Worm (Caenorhabditis elegans): ENCODE measurements around the gene Y39A1A.9.

Y39A1A.9 gene

DNA sequence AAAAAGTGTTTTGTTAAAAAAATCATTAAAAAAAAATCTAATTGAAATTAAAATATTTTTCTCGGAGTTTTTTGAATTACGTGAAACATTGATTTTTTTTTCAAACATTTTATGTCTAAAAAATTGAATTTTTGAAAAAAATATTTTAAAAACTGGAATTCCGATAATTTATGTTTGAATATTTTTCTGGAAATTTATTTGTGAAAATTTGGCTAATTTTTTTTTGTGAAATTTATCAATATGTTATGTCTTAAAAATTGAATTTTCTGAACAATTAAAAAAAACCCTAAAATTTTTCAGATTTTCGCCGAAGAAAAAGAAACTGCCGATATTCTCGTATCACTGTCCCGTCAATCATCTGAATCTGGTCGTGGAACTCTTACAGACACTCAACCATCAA lies 21.0 kb downstream of the Y39A1A.9 start, which contains the start of gene Y39A1A.24:
Gene Y39A1A.24, plus strand, starts transcription at position 301 of the 400 bp plus-strand sequence.
- TF ChIP-seq dao-5 (tag; optimal IDR thresholded peaks at IDR 0.05) (no peak), him-1 (tag; optimal IDR thresholded peaks at IDR 0.05) (no peak), W03F9.2 (tag; optimal IDR thresholded peaks at IDR 0.05) (no peak)

DNA sequence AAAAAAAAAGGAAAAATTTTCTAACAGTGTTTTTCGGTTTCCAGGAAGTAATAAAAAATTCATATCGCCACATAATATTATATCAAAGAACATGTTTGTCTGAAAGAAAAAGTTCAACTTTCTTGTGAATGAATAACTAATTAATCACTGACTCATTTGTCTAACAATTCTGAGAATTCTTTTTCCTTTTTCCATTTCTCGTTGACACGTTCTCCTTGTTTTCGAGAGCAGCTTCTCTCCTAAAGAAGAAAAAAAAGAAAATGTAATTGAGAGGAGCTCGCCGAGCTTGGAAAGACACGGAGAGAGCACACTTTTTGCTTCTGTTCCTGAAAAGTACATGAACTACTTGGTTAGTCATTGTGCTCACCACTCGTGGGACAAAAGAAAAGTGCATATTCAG lies 25.1 kb downstream of the Y39A1A.9 start:
- TF ChIP-seq W03F9.2 (tag; optimal IDR thresholded peaks at IDR 0.05) (no peak), dao-5 (tag; optimal IDR thresholded peaks at IDR 0.05) (no peak), him-1 (tag; optimal IDR thresholded peaks at IDR 0.05) (no peak)

DNA sequence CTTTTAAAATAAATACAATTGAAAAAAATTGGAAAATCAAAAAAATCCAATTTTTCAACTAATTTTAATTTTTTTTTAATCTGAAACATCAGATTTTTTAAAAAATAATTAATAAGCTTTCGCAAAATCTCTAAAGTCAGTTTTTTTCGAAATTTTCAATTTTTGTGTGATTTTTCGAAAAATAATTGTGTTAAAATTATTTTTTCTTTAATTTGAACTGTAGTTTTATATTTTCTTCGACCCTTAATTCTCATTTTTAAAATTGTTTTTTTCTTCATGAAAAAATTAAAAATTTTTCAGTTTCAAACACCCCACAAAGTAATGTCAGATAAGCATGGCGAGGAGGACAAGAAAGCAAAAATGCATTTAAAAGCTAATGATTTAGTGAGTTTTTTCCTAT lies 28.3 kb downstream of the Y39A1A.9 start, which contains the start of gene rabx-5:
Gene rabx-5, plus strand, starts transcription at position 301 of the 400 bp plus-strand sequence.
- TF ChIP-seq dao-5 (tag; optimal IDR thresholded peaks at IDR 0.05) (no peak), him-1 (tag; optimal IDR thresholded peaks at IDR 0.05) (no peak), W03F9.2 (tag; optimal IDR thresholded peaks at IDR 0.05) (no peak)

DNA sequence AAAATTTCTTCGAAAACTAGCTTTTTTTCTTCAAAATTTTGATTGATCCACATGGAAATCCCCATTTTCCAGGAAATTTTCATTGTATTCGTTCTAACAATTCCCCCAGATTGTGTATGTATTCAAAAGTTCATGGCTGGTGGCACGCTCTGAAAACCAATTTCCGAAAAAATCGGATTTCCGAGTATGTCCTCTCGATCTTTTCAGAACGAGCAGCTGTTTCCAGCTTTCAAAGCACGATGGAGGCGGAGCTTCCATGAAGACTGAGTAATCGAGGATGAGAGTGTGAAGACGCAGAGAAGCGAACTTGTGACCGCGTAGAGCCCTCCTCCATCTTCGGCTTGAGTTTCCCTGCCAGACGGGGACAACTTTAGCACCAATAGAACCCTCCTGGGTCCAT lies 29.0 kb downstream of the Y39A1A.9 start:
- TF ChIP-seq dao-5 (tag; optimal IDR thresholded peaks at IDR 0.05) (no peak), him-1 (tag; optimal IDR thresholded peaks at IDR 0.05) (no peak), W03F9.2 (tag; optimal IDR thresholded peaks at IDR 0.05) (no peak)

DNA sequence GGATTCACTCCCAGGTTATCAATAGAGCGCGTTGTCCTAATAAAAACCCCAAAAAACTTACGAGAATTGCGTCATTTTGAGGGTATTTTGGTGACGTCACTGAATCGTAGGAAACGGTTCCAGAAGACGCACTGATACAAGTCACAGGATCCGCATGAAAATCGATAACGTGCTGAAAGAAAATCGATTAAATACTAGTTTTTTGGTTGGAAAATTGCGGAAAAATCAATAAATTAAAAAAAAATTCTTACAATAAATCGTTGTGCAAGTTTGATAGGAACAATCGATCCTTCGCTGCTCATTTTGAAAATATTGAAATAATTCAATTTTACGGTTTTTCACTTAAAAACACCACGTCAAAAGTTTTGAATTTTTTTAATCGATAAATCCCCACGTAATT lies 30.1 kb downstream of the Y39A1A.9 start, which contains the start of gene Y39A1A.2:
Gene Y39A1A.2, minus strand, starts transcription at position 319 of the 400 bp plus-strand sequence.
- TF ChIP-seq dao-5 (tag; optimal IDR thresholded peaks at IDR 0.05) = no peak
- TF ChIP-seq W03F9.2 (tag; optimal IDR thresholded peaks at IDR 0.05) = no peak
- TF ChIP-seq him-1 (tag; optimal IDR thresholded peaks at IDR 0.05) = no peak

DNA sequence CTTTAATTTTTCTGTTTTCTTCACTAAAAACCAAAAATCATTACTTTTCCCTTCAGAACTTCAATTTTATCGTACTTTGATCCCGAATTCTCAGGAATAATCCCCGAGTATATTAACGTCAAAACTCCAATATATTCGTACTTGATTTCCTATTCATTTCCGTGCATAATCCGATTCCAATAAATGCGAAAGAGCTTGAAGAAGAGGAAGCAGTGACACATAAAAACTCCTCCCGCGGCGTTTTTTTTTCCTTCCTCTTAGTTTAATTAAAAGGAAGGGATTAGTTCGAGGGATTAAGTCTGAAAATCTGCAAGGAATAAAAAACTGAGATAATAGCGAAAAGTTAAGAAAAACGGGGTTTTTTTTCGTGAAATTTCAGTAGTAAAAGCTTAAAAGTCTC lies 32.4 kb downstream of the Y39A1A.9 start:
- no peak for TF ChIP-seq W03F9.2 (tag; optimal IDR thresholded peaks at IDR 0.05)
- TF ChIP-seq him-1 (tag; optimal IDR thresholded peaks at IDR 0.05) = no peak
- no peak for TF ChIP-seq dao-5 (tag; optimal IDR thresholded peaks at IDR 0.05)

DNA sequence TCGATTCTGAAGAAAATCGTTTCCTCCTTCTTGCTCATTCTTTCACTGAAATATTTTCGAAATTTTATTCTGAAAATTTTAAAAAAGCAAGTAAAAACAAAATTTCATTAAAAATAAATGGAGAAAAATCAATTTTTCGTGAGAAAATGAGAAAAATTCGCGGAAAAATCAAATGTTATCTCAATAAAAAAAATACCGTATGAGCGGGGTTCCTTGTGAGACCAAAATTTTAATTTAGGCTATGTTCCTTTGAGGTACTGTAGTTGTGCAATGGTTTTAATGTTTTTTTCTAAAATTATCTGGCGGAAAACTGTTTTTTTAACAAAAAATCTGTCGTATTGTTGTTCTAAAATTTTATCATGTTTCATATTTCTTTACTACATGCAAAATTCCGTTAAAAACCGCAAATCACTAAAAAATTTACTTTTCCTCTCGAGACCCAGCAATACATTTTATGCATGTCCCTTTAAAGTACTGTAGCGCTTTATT lies 33.1 kb downstream of the Y39A1A.9 start, which contains the start of gene epg-6:
Gene epg-6, minus strand, starts transcription at position 51 of the 489 bp plus-strand sequence.
- TF ChIP-seq W03F9.2 (tag; optimal IDR thresholded peaks at IDR 0.05) (peak; percentile 7), him-1 (tag; optimal IDR thresholded peaks at IDR 0.05) (no peak)

DNA sequence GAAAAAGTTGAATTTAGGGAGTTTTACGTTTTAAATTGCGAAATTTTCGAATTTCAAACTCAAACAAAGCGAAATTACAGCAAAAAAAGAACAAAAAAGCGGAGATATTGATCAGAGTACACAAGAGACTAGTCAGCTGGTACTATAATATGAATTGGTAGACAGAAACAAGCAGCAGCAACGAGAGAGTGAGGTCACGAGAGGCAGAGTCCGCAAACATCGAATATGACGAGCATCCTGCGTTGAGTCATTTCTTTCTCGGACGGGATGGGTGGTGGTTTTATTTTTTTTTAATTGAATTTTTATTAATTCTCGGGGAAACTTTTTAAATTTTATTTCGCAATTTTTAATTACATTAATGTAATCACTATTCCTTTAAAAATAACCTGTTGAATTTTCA lies 33.6 kb downstream of the Y39A1A.9 start:
- TF ChIP-seq him-1 (tag; optimal IDR thresholded peaks at IDR 0.05) (no peak), W03F9.2 (tag; optimal IDR thresholded peaks at IDR 0.05) (peak; percentile 87)

DNA sequence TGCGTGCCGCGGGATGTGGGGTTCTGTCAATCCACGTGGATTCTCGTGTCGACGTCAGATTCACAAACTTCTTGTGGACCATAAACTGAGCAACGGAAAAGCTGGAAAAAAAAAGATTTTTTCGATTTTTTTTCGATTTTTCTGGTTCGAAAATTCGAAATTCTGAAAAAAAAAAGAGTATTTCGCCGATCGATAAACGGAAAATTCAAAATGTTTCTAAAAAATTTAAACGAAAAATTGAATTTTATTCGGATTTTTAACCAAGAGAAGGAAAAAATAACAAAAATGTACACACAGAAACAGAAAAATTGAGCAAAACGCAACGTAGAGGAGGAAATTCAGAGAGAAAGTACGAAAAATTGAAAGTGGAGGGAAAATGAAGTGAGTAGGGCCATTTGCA lies 36.9 kb downstream of the Y39A1A.9 start, which contains the start of gene Y39A1A.3:
Gene Y39A1A.3, minus strand, starts transcription at position 101 of the 400 bp plus-strand sequence.
- TF ChIP-seq dao-5 (tag; optimal IDR thresholded peaks at IDR 0.05) (no peak), him-1 (tag; optimal IDR thresholded peaks at IDR 0.05) (no peak), W03F9.2 (tag; optimal IDR thresholded peaks at IDR 0.05) (no peak)

DNA sequence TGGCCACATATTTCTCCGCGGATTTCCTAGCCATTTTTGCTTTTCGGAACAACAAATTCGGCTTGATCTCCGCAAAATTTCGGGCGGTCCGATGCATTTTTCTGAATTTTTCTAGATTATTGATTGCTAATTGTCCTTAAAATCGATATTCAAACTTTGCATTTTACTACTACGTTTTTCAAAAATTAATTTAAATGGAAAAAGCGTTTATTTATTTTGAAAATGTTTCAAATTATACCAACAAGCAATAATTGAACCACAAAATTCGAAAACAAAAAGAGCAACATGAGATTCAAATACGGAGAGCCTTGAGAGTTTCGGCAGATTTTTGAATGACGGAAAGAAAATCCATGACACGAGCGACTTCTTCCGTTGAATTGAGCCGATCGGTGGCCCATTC lies 38.2 kb downstream of the Y39A1A.9 start, which contains the start of gene Y45F3A.9:
Gene Y45F3A.9, minus strand, starts transcription at position 101 of the 400 bp plus-strand sequence.
- TF ChIP-seq W03F9.2 (tag; optimal IDR thresholded peaks at IDR 0.05) = no peak
- no peak for TF ChIP-seq him-1 (tag; optimal IDR thresholded peaks at IDR 0.05)
- TF ChIP-seq dao-5 (tag; optimal IDR thresholded peaks at IDR 0.05) = no peak

DNA sequence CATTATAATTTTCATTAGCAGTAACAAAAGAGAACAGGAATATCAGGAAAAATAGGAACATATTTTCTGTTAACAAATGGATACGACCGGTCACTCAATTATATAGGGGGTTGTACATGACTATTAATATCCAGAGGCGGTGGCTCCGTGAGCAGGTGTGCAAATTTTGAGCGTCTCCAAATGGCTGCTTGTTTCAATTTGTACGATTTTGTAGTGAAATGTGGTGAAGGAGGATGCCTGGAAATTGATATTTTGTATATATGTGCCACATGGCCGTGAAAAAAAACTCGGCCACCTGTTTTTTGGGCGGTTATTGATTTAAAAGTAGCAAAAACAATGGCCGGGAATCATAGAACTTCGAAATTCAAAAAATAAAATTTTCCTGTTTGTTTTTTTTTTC lies 40.6 kb downstream of the Y39A1A.9 start, which contains the start of gene Y45F3A.8:
Gene Y45F3A.8, minus strand, starts transcription at position 101 of the 400 bp plus-strand sequence.
- TF ChIP-seq him-1 (tag; optimal IDR thresholded peaks at IDR 0.05) = no peak
- TF ChIP-seq W03F9.2 (tag; optimal IDR thresholded peaks at IDR 0.05) = no peak
- no peak for TF ChIP-seq dao-5 (tag; optimal IDR thresholded peaks at IDR 0.05)

DNA sequence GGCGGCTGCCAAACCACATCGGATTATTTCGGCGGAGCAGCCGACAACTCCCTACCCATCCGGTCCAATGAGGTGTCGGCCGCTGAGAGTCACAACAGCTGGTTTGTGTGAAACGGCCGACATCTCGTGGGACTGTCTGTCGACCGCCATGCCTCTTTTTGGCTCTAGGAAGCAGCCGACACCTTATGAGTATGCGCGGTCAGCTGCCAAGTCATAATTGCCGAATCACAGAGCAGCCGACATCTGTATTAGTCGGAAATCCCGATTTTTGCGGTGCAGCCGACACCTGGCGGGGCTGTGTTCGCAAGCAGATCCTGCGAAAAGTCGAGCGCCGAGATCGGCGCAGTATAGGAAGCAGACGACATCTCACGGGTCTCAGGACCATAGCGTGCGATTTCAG lies 41.2 kb downstream of the Y39A1A.9 start:
- TF ChIP-seq him-1 (tag; optimal IDR thresholded peaks at IDR 0.05) (no peak), dao-5 (tag; optimal IDR thresholded peaks at IDR 0.05) (no peak), W03F9.2 (tag; optimal IDR thresholded peaks at IDR 0.05) (no peak)

DNA sequence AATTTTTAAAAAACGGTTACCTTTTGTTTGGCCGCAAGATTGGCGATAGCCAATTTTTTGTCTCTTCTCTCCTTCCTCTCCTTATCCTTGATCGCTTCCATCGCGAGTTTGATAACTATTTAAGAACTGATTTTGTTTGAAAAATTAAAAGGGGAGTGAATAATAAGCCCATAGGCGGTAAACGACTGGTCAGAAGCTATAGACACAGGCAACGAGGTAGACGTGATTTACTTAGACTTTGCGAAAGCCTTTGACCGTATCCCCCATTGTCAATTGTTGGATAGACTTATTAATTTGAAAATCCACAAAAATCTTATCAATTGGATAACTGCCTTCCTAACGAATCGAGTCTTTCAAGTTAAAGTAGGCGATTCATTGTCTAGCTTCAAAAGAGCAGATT lies 47.1 kb downstream of the Y39A1A.9 start, which contains the start of gene Y45F3A.5:
Gene Y45F3A.5, minus strand, starts transcription at position 101 of the 400 bp plus-strand sequence.
- no peak for TF ChIP-seq W03F9.2 (tag; optimal IDR thresholded peaks at IDR 0.05)
- no peak for TF ChIP-seq him-1 (tag; optimal IDR thresholded peaks at IDR 0.05)
- no peak for TF ChIP-seq dao-5 (tag; optimal IDR thresholded peaks at IDR 0.05)

DNA sequence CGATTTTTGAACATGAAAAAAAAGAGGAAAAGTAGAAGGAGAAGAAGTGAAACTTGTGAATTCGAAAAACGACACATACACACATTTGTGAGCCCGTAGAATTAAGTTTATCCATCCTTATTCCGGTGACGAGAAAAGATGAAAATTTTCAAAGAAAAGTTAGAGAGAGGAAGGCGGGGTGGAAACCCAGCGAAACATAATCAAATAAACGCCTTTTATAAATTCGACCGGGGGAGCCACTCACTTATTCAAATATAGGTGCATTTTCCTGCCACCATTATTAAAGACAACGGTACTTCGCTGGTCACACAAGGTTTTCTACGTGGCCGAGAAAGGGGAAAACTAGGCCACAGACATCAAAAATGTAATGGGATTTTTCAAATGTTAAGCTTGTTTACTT lies 49.8 kb downstream of the Y39A1A.9 start:
- TF ChIP-seq W03F9.2 (tag; optimal IDR thresholded peaks at IDR 0.05) (no peak), dao-5 (tag; optimal IDR thresholded peaks at IDR 0.05) (no peak), him-1 (tag; optimal IDR thresholded peaks at IDR 0.05) (no peak)

DNA sequence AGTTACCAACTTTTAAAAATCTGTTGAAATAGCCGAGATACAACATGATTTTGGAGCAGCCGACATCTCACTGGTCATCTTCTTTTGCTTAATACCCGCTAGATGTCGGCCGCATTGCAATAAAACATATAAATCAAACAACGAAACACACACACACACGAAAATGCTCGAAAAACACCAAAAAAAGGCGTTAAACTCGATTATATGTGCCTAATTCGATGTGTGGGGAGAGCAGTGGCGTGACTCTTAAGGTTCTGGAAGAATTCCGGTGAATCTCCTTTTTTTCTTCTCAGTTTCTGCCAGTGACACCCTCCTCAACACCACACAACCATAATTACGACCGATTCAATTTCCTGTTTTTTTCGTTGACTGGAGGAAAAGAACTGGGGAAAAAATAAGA lies 53.1 kb downstream of the Y39A1A.9 start:
- TF ChIP-seq W03F9.2 (tag; optimal IDR thresholded peaks at IDR 0.05) (no peak), him-1 (tag; optimal IDR thresholded peaks at IDR 0.05) (no peak), dao-5 (tag; optimal IDR thresholded peaks at IDR 0.05) (no peak)

All from whole organism, L4/young adult.